Worm (Caenorhabditis elegans) whole organism, late embryonic: ENCODE results near the gene Y71H2AM.1.

Source experiments
- K09A11.1 ChIP-seq: sonication (generic microtip); optimal IDR thresholded peaks from 2 replicates; lab custom pipeline; 2017; ENCODE audit warnings: antibody characterized with exemption, mild to moderate bottlenecking, missing genetic modification characterization, missing compliant biosample characterization; ENCODE audit not compliant: insufficient read depth
- ahr-1 ChIP-seq: sonication (generic microtip); optimal IDR thresholded peaks from 2 replicates; lab custom pipeline; 2016; ENCODE audit warnings: missing genetic modification characterization, missing compliant biosample characterization
- ceh-19 ChIP-seq: fragments of 200-800 bp; sonication (Bioruptor generic); optimal IDR thresholded peaks from 2 replicates; lab custom pipeline; 2018; ENCODE audit warnings: mild to moderate bottlenecking, missing genetic modification characterization, missing compliant biosample characterization
- ceh-2 ChIP-seq: sonication (generic microtip); optimal IDR thresholded peaks from 2 replicates; lab custom pipeline; 2016; ENCODE audit warnings: missing genotype, missing genetic modification characterization, missing compliant biosample characterization
- ceh-24 ChIP-seq: sonication (generic microtip); optimal IDR thresholded peaks from 2 replicates; lab custom pipeline; 2016; ENCODE audit warnings: mild to moderate bottlenecking, missing genetic modification characterization, missing compliant biosample characterization
- ceh-30 ChIP-seq: fragments of 150-350 bp; optimal IDR thresholded peaks from 2 replicates; lab custom pipeline; 2014; ENCODE audit warnings: missing biosample characterization, missing genetic modification characterization
- ceh-31 ChIP-seq: sonication (generic microtip); optimal IDR thresholded peaks from 2 replicates; lab custom pipeline; 2016; ENCODE audit warnings: missing genetic modification characterization, missing compliant biosample characterization
- ceh-34 ChIP-seq: sonication (generic microtip); optimal IDR thresholded peaks from 2 replicates; lab custom pipeline; 2016; ENCODE audit warnings: mild to moderate bottlenecking, missing genetic modification characterization, missing compliant biosample characterization
- ceh-48 ChIP-seq: sonication (generic microtip); optimal IDR thresholded peaks from 2 replicates; lab custom pipeline; 2016; ENCODE audit warnings: missing genetic modification characterization, inconsistent platforms, missing compliant biosample characterization
- che-1 ChIP-seq: sonication (generic microtip); optimal IDR thresholded peaks from 2 replicates; lab custom pipeline; 2016; ENCODE audit warnings: mild to moderate bottlenecking, missing genetic modification characterization, missing compliant biosample characterization
- dmd-4 ChIP-seq: sonication (generic microtip); optimal IDR thresholded peaks from 2 replicates; lab custom pipeline; 2016; ENCODE audit warnings: borderline replicate concordance, missing genetic modification characterization, missing compliant biosample characterization
- dve-1 ChIP-seq: sonication (generic microtip); optimal IDR thresholded peaks from 2 replicates; lab custom pipeline; 2017; ENCODE audit warnings: antibody characterized with exemption, mild to moderate bottlenecking, missing genetic modification characterization, missing compliant biosample characterization
- elt-2 ChIP-seq: sonication (generic microtip); optimal IDR thresholded peaks from 2 replicates; lab custom pipeline; 2016; ENCODE audit warnings: missing genetic modification reagents, missing genetic modification characterization, missing compliant biosample characterization
- eyg-1 ChIP-seq: sonication (generic microtip); optimal IDR thresholded peaks from 2 replicates; lab custom pipeline; 2016; ENCODE audit warnings: missing genotype, missing genetic modification characterization, missing compliant biosample characterization
- fax-1 ChIP-seq: sonication (generic microtip); optimal IDR thresholded peaks from 2 replicates; lab custom pipeline; 2016; ENCODE audit warnings: missing genotype, missing genetic modification characterization, missing compliant biosample characterization
- fkh-6 ChIP-seq: sonication (generic microtip); optimal IDR thresholded peaks from 2 replicates; lab custom pipeline; 2016; ENCODE audit warnings: missing genetic modification characterization, missing compliant biosample characterization
- gmeb-2 ChIP-seq: sonication (generic microtip); optimal IDR thresholded peaks from 2 replicates; lab custom pipeline; 2016; ENCODE audit warnings: missing genetic modification characterization, inconsistent platforms, missing compliant biosample characterization
- hlh-13 ChIP-seq: fragments of 200-800 bp; sonication (Bioruptor generic); optimal IDR thresholded peaks from 2 replicates; lab custom pipeline; 2018; ENCODE audit warnings: mild to moderate bottlenecking, missing genetic modification characterization, missing compliant biosample characterization
- hlh-6 ChIP-seq: sonication (generic microtip); optimal IDR thresholded peaks from 2 replicates; lab custom pipeline; 2016; ENCODE audit warnings: missing genotype, missing genetic modification characterization, missing compliant biosample characterization
- lim-6 ChIP-seq: sonication (generic microtip); optimal IDR thresholded peaks from 2 replicates; lab custom pipeline; 2016; ENCODE audit warnings: missing genetic modification characterization, missing compliant biosample characterization
- lin-11 ChIP-seq: fragments of 200-800 bp; sonication (Bioruptor generic); optimal IDR thresholded peaks from 2 replicates; lab custom pipeline; 2018; ENCODE audit warnings: mild to moderate bottlenecking, missing genetic modification characterization, missing compliant biosample characterization
- madf-2 ChIP-seq: sonication (generic microtip); optimal IDR thresholded peaks from 2 replicates; lab custom pipeline; 2017; ENCODE audit warnings: missing genetic modification characterization, missing compliant biosample characterization
- nfya-1 ChIP-seq: sonication (generic microtip); optimal IDR thresholded peaks from 2 replicates; lab custom pipeline; 2017; ENCODE audit warnings: missing genetic modification characterization, mild to moderate bottlenecking, missing compliant biosample characterization, antibody characterized with exemption, moderate library complexity
- npax-4 ChIP-seq: sonication (generic microtip); optimal IDR thresholded peaks from 2 replicates; lab custom pipeline; 2016; ENCODE audit warnings: missing genetic modification characterization, missing compliant biosample characterization
- odd-2 ChIP-seq: sonication (generic microtip); optimal IDR thresholded peaks from 2 replicates; lab custom pipeline; 2017; ENCODE audit warnings: antibody characterized with exemption, mild to moderate bottlenecking, missing genetic modification characterization, missing compliant biosample characterization
- pag-3 ChIP-seq: sonication (generic microtip); optimal IDR thresholded peaks from 2 replicates; lab custom pipeline; 2016; ENCODE audit warnings: missing compliant biosample characterization, missing genetic modification characterization, borderline replicate concordance
- pros-1 ChIP-seq: fragments of 150-350 bp; optimal IDR thresholded peaks from 2 replicates; lab custom pipeline; 2014; ENCODE audit warnings: missing biosample characterization, missing genetic modification reagents, missing genetic modification characterization
- ref-2 ChIP-seq: sonication (generic microtip); optimal IDR thresholded peaks from 2 replicates; lab custom pipeline; 2016; ENCODE audit warnings: missing genetic modification characterization, missing compliant biosample characterization
- sox-4 ChIP-seq: sonication (generic microtip); optimal IDR thresholded peaks from 2 replicates; lab custom pipeline; 2017; ENCODE audit warnings: mild to moderate bottlenecking, missing genetic modification characterization, inconsistent platforms, missing compliant biosample characterization
- syd-9 ChIP-seq: sonication (generic microtip); optimal IDR thresholded peaks from 2 replicates; lab custom pipeline; 2016; ENCODE audit warnings: mild to moderate bottlenecking, missing genetic modification characterization, moderate library complexity, missing compliant biosample characterization
- ttx-3 ChIP-seq: sonication (generic microtip); optimal IDR thresholded peaks from 2 replicates; lab custom pipeline; 2016; ENCODE audit warnings: missing genetic modification reagents, missing genetic modification characterization, missing compliant biosample characterization
- unc-3 ChIP-seq, 2 experiments: fragments of 200-800 bp in 1 of 2; sonication (Bioruptor generic) in 1 of 2; sonication (generic microtip) in 1 of 2; conservative IDR thresholded peaks in 1 of 2; optimal IDR thresholded peaks in 1 of 2; 2 replicates each; pipeline versions ENCODE4 v1.3.6 to Lab custom; 2016 to 2022; ENCODE audit warnings: missing compliant biosample characterization in 2 of 2, missing genetic modification characterization in 2 of 2, missing genetic modification reagents in 1 of 2
- unc-42 ChIP-seq: sonication (generic microtip); optimal IDR thresholded peaks from 2 replicates; lab custom pipeline; 2016; ENCODE audit warnings: missing genotype, missing genetic modification characterization, missing compliant biosample characterization
- unc-55 ChIP-seq: sonication (generic microtip); optimal IDR thresholded peaks from 2 replicates; lab custom pipeline; 2017; ENCODE audit warnings: missing biosample characterization, missing genetic modification reagents, missing genetic modification characterization

Gene Y71H2AM.1

DNA sequence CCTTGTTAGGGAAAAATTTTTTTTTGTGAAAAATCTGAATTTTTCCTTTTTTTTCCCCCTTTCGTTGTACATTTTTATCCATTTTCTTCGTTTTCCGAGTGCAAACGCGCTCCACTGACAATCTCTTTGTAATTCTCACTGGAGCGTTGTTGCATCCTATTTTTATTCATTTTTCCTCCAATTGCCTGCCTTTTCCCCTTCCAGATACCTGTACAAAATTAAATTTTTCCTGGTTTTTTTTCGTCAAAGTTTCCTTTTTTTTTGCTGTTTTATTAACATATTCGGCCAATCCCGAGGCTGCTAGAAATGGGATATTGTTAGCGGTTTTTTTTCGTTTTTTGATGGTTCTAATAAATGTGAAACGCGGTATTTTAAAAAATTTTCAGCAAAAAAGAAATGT, 15.5 kb upstream of the Y71H2AM.1 start:
- TF ChIP-seq pag-3 (tag; lab: Kevin White, UChicago) = no peak
- no peak for TF ChIP-seq ref-2
- no peak for TF ChIP-seq ceh-2
- no peak for TF ChIP-seq ceh-24
- TF ChIP-seq hlh-6 (tag; lab: Kevin White, UChicago) = no peak
- TF ChIP-seq, all 69 proteins: peak for 0

ce11 chrIII:2814919-2815554, 11.8 kb upstream of the Y71H2AM.1 start, which contains the start of gene tufm-1:
TSS of gene tufm-1 (minus strand) at chrIII:2814969.
- no peak for TF ChIP-seq K09A11.1 (tag; lab: Kevin White, UChicago)
- TF ChIP-seq fkh-6 (tag; lab: Kevin White, UChicago) = no peak
- TF ChIP-seq elt-2 (tag; lab: Kevin White, UChicago) = peak; percentile 61
- TF ChIP-seq odd-2 (tag; lab: Kevin White, UChicago) = no peak
- TF ChIP-seq ceh-19 (GFP tag; lab: Kevin White, UChicago) = no peak
- no peak for TF ChIP-seq lim-6 (tag; lab: Kevin White, UChicago)
- peak; percentile 61 for TF ChIP-seq nfya-1 (tag; lab: Kevin White, UChicago)
- TF ChIP-seq ceh-24 = no peak
- no peak for TF ChIP-seq ceh-2
- TF ChIP-seq che-1 (tag; lab: Kevin White, UChicago) = no peak
- no peak for TF ChIP-seq fax-1 (tag; lab: Kevin White, UChicago)
- no peak for TF ChIP-seq eyg-1 (tag; lab: Kevin White, UChicago)
- no peak for TF ChIP-seq dmd-4 (tag; lab: Kevin White, UChicago)
- peak; percentile 80 for TF ChIP-seq unc-42 (tag; lab: Kevin White, UChicago)
- peak; percentile 19 for TF ChIP-seq ceh-31 (tag; lab: Kevin White, UChicago)
- no peak for TF ChIP-seq pros-1
- TF ChIP-seq unc-55 = no peak

DNA sequence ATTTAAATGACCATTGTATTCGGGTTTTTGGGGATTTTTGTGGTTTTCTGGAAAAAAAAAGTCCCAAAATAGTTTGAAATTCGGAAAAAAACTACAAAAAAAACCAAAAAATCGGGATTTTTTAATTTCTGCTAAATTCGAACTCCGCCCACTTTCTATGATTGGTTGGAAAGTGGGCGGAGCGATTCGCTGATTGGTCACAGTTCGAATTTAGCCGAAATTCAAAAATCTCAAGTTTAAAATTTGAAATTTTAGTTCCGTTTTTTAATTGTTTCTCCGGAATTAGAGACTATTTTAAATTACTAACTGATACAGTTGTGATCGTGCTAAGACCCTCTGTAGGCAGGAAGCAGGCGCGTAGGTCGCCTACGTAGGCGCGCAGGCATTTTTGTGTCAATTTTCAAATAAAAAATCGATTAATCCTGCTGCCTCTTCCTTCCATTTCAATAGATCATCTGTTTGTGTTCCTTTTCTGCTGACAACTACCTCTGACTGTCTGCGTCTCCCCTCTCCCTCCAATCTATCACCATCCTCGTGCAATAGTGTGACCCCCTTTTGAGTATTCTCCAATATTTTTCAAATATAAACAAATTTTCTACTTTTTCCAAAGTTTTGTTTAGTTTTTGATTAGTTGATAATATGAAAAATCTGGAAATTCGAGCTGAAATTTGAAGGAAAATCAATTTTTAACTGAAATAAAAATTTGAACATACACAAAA, 10.5 kb upstream of the Y71H2AM.1 start:
- TF ChIP-seq ceh-48 (tag; lab: Kevin White, UChicago) (peak; percentile 8), nfya-1 (tag; lab: Kevin White, UChicago) (peak; percentile 89), dmd-4 (tag; lab: Kevin White, UChicago) (no peak)

- peak; percentile 71 for TF ChIP-seq nfya-1 (tag; lab: Kevin White, UChicago)
- no peak for TF ChIP-seq fkh-6 (tag; lab: Kevin White, UChicago)
Measured at ce11 chrIII:2817847-2818246, 9.0 kb upstream of the Y71H2AM.1 start.

DNA sequence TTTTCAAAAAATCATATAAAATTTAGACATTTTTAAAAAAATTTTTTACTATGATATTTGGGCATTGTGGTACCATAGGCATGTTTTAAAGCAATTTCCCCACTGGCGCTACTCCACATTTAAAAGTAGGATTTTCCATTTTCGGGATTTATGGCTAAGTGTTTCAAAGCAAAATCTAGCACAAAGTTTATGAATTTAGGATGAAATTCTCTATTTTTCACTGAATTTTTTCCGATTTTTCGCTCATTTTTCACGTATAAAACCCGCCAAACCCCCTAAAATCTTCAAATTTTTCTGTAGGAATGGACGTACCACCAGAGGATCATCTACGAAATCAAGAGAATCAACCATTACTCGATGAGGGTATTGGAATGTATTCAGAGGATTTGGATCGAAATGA, 7.9 kb upstream of the Y71H2AM.1 start, which contains the start of gene pipp-4P:
Gene pipp-4P, plus strand, starts transcription at position 301 of the 400 bp plus-strand sequence.
- TF ChIP-seq madf-2 (tag; lab: Kevin White, UChicago) = no peak
- TF ChIP-seq npax-4 = no peak
- TF ChIP-seq unc-55 = no peak
- TF ChIP-seq dve-1 (tag; lab: Kevin White, UChicago) = no peak
- TF ChIP-seq hlh-13 (GFP tag; lab: Kevin White, UChicago) = no peak

- no peak for TF ChIP-seq pros-1
- no peak for TF ChIP-seq fax-1 (tag; lab: Kevin White, UChicago)
- TF ChIP-seq lin-11 = no peak
- no peak for TF ChIP-seq sox-4 (tag; lab: Kevin White, UChicago)
- no peak for TF ChIP-seq syd-9 (tag; lab: Kevin White, UChicago)
- no peak for TF ChIP-seq unc-3 (GFP tag; conservative IDR thresholded peaks at IDR 0.05; lab: Robert Waterston, UW)
- no peak for TF ChIP-seq unc-3 (tag; optimal IDR thresholded peaks at IDR 0.05; lab: Kevin White, UChicago)
- no peak for TF ChIP-seq ttx-3
- TF ChIP-seq gmeb-2 = no peak
- no peak for TF ChIP-seq ahr-1
- no peak for TF ChIP-seq lim-6 (tag; lab: Kevin White, UChicago)
- TF ChIP-seq ceh-34 (tag; lab: Kevin White, UChicago) = no peak
- no peak for TF ChIP-seq ceh-30 (tag; lab: Kevin White, UChicago)
- no peak for TF ChIP-seq pag-3 (tag; lab: Kevin White, UChicago)
Measured at ce11 chrIII:2832483-2832882, 5.6 kb downstream of the Y71H2AM.1 start, which contains the start of gene Y71H2AM.29. TSS of gene Y71H2AM.29 (plus strand) at chrIII:2832783.
